Worm (Caenorhabditis elegans) whole organism, early embryonic: Measurements from ENCODE around the gene K01D12.5.

Source experiments
- F13C5.2 ChIP-seq: sonication (generic microtip); optimal IDR thresholded peaks from 2 replicates; lab custom pipeline; 2017; ENCODE audit warnings: mild to moderate bottlenecking, missing genetic modification characterization, inconsistent platforms, missing compliant biosample characterization
- aly-1 ChIP-seq: sonication (generic microtip); optimal IDR thresholded peaks from 2 replicates; lab custom pipeline; 2016; ENCODE audit warnings: missing genetic modification characterization, missing compliant biosample characterization
- ama-1 ChIP-seq: fragments of 150-350 bp; optimal IDR thresholded peaks from 2 replicates; lab custom pipeline; 2014
- ceh-13 ChIP-seq: fragments of 200-800 bp; sonication (Bioruptor generic); optimal IDR thresholded peaks from 2 replicates; lab custom pipeline; 2018; ENCODE audit warnings: mild to moderate bottlenecking, missing genetic modification characterization, missing compliant biosample characterization
- flt-1 ChIP-seq: fragments of 200-800 bp; sonication (Bioruptor generic); IDR thresholded peaks from 2 replicates; pipeline ENCODE4 v1.3.6; 2022; ENCODE audit warnings: missing genetic modification characterization, missing compliant biosample characterization
- hmg-4 ChIP-seq: fragments of 200-800 bp; sonication (Bioruptor generic); optimal IDR thresholded peaks from 2 replicates; lab custom pipeline; 2018; ENCODE audit warnings: mild to moderate bottlenecking, missing genetic modification characterization, missing compliant biosample characterization
- hnd-1 ChIP-seq: sonication (generic microtip); optimal IDR thresholded peaks from 2 replicates; lab custom pipeline; 2016; ENCODE audit warnings: missing genetic modification characterization, missing compliant biosample characterization
- scrt-1 ChIP-seq: fragments of 200-800 bp; sonication (Bioruptor generic); IDR thresholded peaks from 2 replicates; pipeline ENCODE4 v1.3.6; 2022; ENCODE audit warnings: missing genetic modification characterization, missing compliant biosample characterization
- tbx-11 ChIP-seq: fragments of 200-800 bp; sonication (Bioruptor generic); IDR thresholded peaks from 2 replicates; pipeline ENCODE4 v1.3.6; 2022; ENCODE audit warnings: missing genetic modification characterization, missing compliant biosample characterization

- TF ChIP-seq hnd-1 (tag; lab: Kevin White, UChicago) = no peak
- TF ChIP-seq ama-1 = no peak
- TF ChIP-seq flt-1 (GFP tag; lab: Robert Waterston, UW) = no peak
- no peak for TF ChIP-seq F13C5.2 (tag; lab: Kevin White, UChicago)
- no peak for TF ChIP-seq ceh-13 (GFP tag; lab: Kevin White, UChicago)
- TF ChIP-seq hmg-4 (GFP tag; lab: Kevin White, UChicago) = no peak
- TF ChIP-seq scrt-1 (GFP tag; lab: Robert Waterston, UW) = no peak
- TF ChIP-seq tbx-11 (GFP tag; lab: Robert Waterston, UW) = no peak
- no peak for TF ChIP-seq aly-1
Measured at ce11 chrV:12371386-12371785, 26.3 kb upstream of the K01D12.5 start, which contains the start of gene F23H12.7.
